Fruit fly (Drosophila melanogaster) whole organism, wandering third instar larva: ENCODE data around the gene SMC6.

Source experiments
- Abd-B ChIP-seq: fragments of >200 bp; optimal IDR thresholded peaks from 2 replicates; lab custom pipeline; 2017; ENCODE audit warnings: missing biosample characterization, missing genetic modification characterization
- CG32264 ChIP-seq: fragments of 200-800 bp; sonication (Bioruptor generic); optimal IDR thresholded peaks from 2 replicates; lab custom pipeline; 2016; ENCODE audit warnings: missing biosample characterization, missing genetic modification characterization
- CG9705 ChIP-seq: fragments of 200-800 bp; sonication (Bioruptor generic); optimal IDR thresholded peaks from 2 replicates; lab custom pipeline; 2018; ENCODE audit warnings: missing biosample characterization, mild to moderate bottlenecking, missing genetic modification characterization
- CrebA ChIP-seq: fragments of 200-800 bp; sonication (Bioruptor generic); optimal IDR thresholded peaks from 2 replicates; lab custom pipeline; 2016; ENCODE audit warnings: missing biosample characterization, mild to moderate bottlenecking, missing genetic modification characterization, borderline replicate concordance
- Dfd ChIP-seq: fragments of >200 bp; optimal IDR thresholded peaks from 2 replicates; lab custom pipeline; 2017; ENCODE audit warnings: missing biosample characterization, missing genetic modification characterization
- Dif ChIP-seq: fragments of 200-275, 200-300 bp; sonication (Bioruptor generic); optimal IDR thresholded peaks from 2 replicates; lab custom pipeline; 2018; ENCODE audit warnings: missing biosample characterization, missing genetic modification characterization; ENCODE audit not compliant: partially characterized antibody
- GATAd ChIP-seq: sonication (Bioruptor generic); optimal IDR thresholded peaks from 2 replicates; lab custom pipeline; 2016; ENCODE audit warnings: missing biosample characterization, missing genetic modification characterization
- HLH106 ChIP-seq: fragments of 200-800 bp; optimal IDR thresholded peaks from 3 replicates; lab custom pipeline; 2019; ENCODE audit warnings: missing biosample characterization, mild to moderate bottlenecking, missing genetic modification characterization, moderate library complexity
- Hnf4 ChIP-seq: fragments of 200-800 bp; sonication (Bioruptor generic); optimal IDR thresholded peaks from 2 replicates; lab custom pipeline; 2016; ENCODE audit warnings: missing biosample characterization, mild to moderate bottlenecking, missing genetic modification characterization
- Hr78 ChIP-seq: fragments of >200 bp; optimal IDR thresholded peaks from 2 replicates; lab custom pipeline; 2017; ENCODE audit warnings: missing biosample characterization, missing genetic modification characterization
- Hr83 ChIP-seq: fragments of 200-300 bp; sonication (Bioruptor generic); optimal IDR thresholded peaks from 2 replicates; lab custom pipeline; 2016; ENCODE audit warnings: missing biosample characterization, mild to moderate bottlenecking, missing genetic modification characterization, moderate library complexity; ENCODE audit not compliant: poor library complexity, severe bottlenecking
- Jra ChIP-seq: sonication (Bioruptor generic); optimal IDR thresholded peaks from 2 replicates; lab custom pipeline; 2016; ENCODE audit warnings: missing biosample characterization, missing genetic modification characterization
- Mio ChIP-seq: sonication (Bioruptor generic); optimal IDR thresholded peaks from 2 replicates; lab custom pipeline; 2016; ENCODE audit warnings: missing biosample characterization, missing genetic modification characterization
- Myc ChIP-seq: fragments of >200 bp; optimal IDR thresholded peaks from 2 replicates; lab custom pipeline; 2017
- N ChIP-seq: fragments of >200 bp; optimal IDR thresholded peaks from 2 replicates; lab custom pipeline; 2018; ENCODE audit warnings: missing biosample characterization, missing external identifiers, missing genetic modification characterization
- OdsH ChIP-seq: fragments of 200-800 bp; sonication (Bioruptor generic); optimal IDR thresholded peaks from 2 replicates; lab custom pipeline; 2016; ENCODE audit warnings: missing biosample characterization, mild to moderate bottlenecking, missing genetic modification characterization
- Rel ChIP-seq, 2 experiments: fragments of 200-800 bp; sonication (Bioruptor generic) in 1 of 2; optimal IDR thresholded peaks; 2 replicates in 1 of 2; 3 replicates in 1 of 2; lab custom pipeline; 2016 to 2019; ENCODE audit warnings: mild to moderate bottlenecking in 2 of 2, missing biosample characterization in 2 of 2, missing genetic modification characterization in 2 of 2, moderate library complexity in 1 of 2
- Sp1 ChIP-seq: fragments of 200-800 bp; sonication (Bioruptor generic); optimal IDR thresholded peaks from 3 replicates; lab custom pipeline; 2019; ENCODE audit warnings: missing biosample characterization, mild to moderate bottlenecking, missing genetic modification characterization, moderate library complexity
- Vsx2 ChIP-seq: fragments of 200-300, 225-300 bp; sonication (Bioruptor generic); optimal IDR thresholded peaks from 2 replicates; lab custom pipeline; 2018; ENCODE audit warnings: missing biosample characterization, missing genetic modification characterization; ENCODE audit not compliant: partially characterized antibody
- br ChIP-seq: fragments of 200-800 bp; sonication (Bioruptor generic); optimal IDR thresholded peaks from 2 replicates; lab custom pipeline; 2016; ENCODE audit warnings: missing biosample characterization, missing genetic modification characterization
- brk ChIP-seq: fragments of 200-800 bp; sonication (Bioruptor generic); optimal IDR thresholded peaks from 2 replicates; lab custom pipeline; 2016; ENCODE audit warnings: missing biosample characterization, mild to moderate bottlenecking, missing genetic modification characterization
- dl ChIP-seq, 2 experiments: fragments of 175-275, 200-275 bp in 1 of 2; fragments of 200-275 bp in 1 of 2; sonication (Bioruptor generic); optimal IDR thresholded peaks; lab custom pipeline; 2018; ENCODE audit warnings: mild to moderate bottlenecking in 2 of 2, missing biosample characterization in 2 of 2, missing genetic modification characterization in 2 of 2, moderate library complexity in 2 of 2; ENCODE audit not compliant: partially characterized antibody in 2 of 2, insufficient read depth in 1 of 2
- dmrt93B ChIP-seq: fragments of 200-800 bp; sonication (Bioruptor generic); optimal IDR thresholded peaks from 2 replicates; lab custom pipeline; 2018; ENCODE audit warnings: missing biosample characterization, mild to moderate bottlenecking, missing genetic modification characterization
- dsf ChIP-seq: sonication (Bioruptor generic); optimal IDR thresholded peaks from 2 replicates; lab custom pipeline; 2016; ENCODE audit warnings: missing biosample characterization, missing genetic modification characterization, borderline replicate concordance
- ey ChIP-seq: fragments of 200-800 bp; sonication (Bioruptor generic); optimal IDR thresholded peaks from 2 replicates; lab custom pipeline; 2016; ENCODE audit warnings: missing biosample characterization, missing genetic modification characterization
- foxo ChIP-seq, 2 experiments: fragments of 200-800 bp; sonication (Bioruptor generic); optimal IDR thresholded peaks; 2 replicates in 1 of 2; 3 replicates in 1 of 2; lab custom pipeline; 2016 to 2017; ENCODE audit warnings: missing biosample characterization in 2 of 2, missing genetic modification characterization in 2 of 2
- fru ChIP-seq: fragments of 200-800 bp; sonication (Bioruptor generic); optimal IDR thresholded peaks from 3 replicates; lab custom pipeline; 2016; ENCODE audit warnings: missing biosample characterization, mild to moderate bottlenecking, missing genetic modification characterization
- h ChIP-seq: fragments of 200-800 bp; sonication (Bioruptor generic); optimal IDR thresholded peaks from 3 replicates; lab custom pipeline; 2016; ENCODE audit warnings: missing biosample characterization, mild to moderate bottlenecking, missing genetic modification characterization
- jim ChIP-seq: fragments of 175-275, 200-325 bp; sonication (Bioruptor generic); optimal IDR thresholded peaks from 2 replicates; lab custom pipeline; 2016; ENCODE audit warnings: missing biosample characterization, mild to moderate bottlenecking, missing genetic modification characterization
- lola ChIP-seq: fragments of >200 bp; optimal IDR thresholded peaks from 2 replicates; lab custom pipeline; 2017; ENCODE audit warnings: missing biosample characterization, missing genetic modification characterization
- pan ChIP-seq: fragments of >200 bp; optimal IDR thresholded peaks from 2 replicates; lab custom pipeline; 2017
- psq ChIP-seq: fragments of 200-800 bp; sonication (Bioruptor generic); optimal IDR thresholded peaks from 3 replicates; lab custom pipeline; 2017; ENCODE audit warnings: missing biosample characterization, mild to moderate bottlenecking, missing genetic modification characterization, moderate library complexity
- rgr ChIP-seq: fragments of 200-800 bp; sonication (Bioruptor generic); optimal IDR thresholded peaks from 3 replicates; lab custom pipeline; 2016; ENCODE audit warnings: missing biosample characterization, mild to moderate bottlenecking, missing genetic modification characterization
- sage ChIP-seq: fragments of 200-800 bp; sonication (Bioruptor generic); optimal IDR thresholded peaks from 2 replicates; lab custom pipeline; 2016; ENCODE audit warnings: missing biosample characterization, mild to moderate bottlenecking, missing genetic modification characterization
- sv ChIP-seq: fragments of 200-800 bp; sonication (Bioruptor generic); optimal IDR thresholded peaks from 3 replicates; lab custom pipeline; 2016; ENCODE audit warnings: missing biosample characterization, missing genetic modification characterization
- tai ChIP-seq: sonication (Bioruptor generic); optimal IDR thresholded peaks from 2 replicates; lab custom pipeline; 2016; ENCODE audit warnings: missing biosample characterization, missing genetic modification characterization
- usp ChIP-seq: fragments of >200 bp; optimal IDR thresholded peaks from 2 replicates; lab custom pipeline; 2017; ENCODE audit warnings: missing biosample characterization, missing genetic modification characterization
- woc ChIP-seq: sonication (Bioruptor generic); optimal IDR thresholded peaks from 2 replicates; lab custom pipeline; 2016; ENCODE audit warnings: missing biosample characterization, mild to moderate bottlenecking, missing genetic modification characterization

The SMC6 gene

DNA sequence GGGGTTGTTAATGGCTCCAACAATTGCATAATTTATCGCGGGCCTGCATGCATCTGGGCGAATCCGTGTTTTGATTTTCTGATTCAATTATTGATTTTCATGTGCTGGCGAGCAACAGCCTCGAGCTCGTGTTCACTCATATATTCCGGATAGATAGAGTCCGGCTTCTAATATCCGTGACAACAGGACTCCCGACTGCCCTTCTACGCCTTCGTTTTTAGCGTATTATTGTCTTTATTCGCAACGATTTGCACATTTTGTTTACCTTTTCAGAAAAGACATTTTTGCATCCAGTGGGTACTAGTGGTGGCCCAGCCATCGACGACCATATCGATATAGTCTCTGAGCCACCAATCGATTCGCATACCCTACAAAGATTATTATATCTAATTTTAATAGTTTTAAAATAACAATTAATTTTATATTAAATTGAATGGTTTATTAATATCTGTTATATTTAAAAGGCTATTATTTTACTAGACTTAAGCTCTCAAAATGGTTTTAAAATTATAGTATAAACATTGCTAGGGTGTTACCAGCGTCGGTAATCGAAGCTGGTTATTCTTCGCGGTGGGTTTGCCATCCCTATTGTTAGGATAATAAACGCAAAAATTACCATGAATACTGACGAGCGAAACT lies 31.9 kb downstream of the SMC6 start, which contains the start of the genes Myo95E and TBC1d7:
TSS of gene Myo95E (minus strand) at position 326 of the 639 bp plus-strand sequence.
TSS of gene TBC1d7 (plus strand) at position 555 of the 639 bp plus-strand sequence.
- TF ChIP-seq Rel (GFP tag; optimal IDR thresholded peaks at IDR 0.05; lab: Kevin White, UChicago) (no peak), Rel (tag; optimal IDR thresholded peaks at IDR 0.05; lab: Kevin White, UChicago) (peak; percentile 71), Hr78 (GFP tag; lab: Kevin White, UChicago) (no peak), psq (GFP tag; lab: Kevin White, UChicago) (peak; percentile 82), CG9705 (GFP tag; lab: Kevin White, UChicago) (peak; percentile 85), ey (GFP tag; lab: Kevin White, UChicago) (peak; percentile 58), dl (GFP tag; optimal IDR thresholded peaks at IDR 0.05; lab: Kevin White, UChicago; ENCODE audit: insufficient read depth in 1 of 2, partially characterized antibody in 2 of 2) (no peak), Mio (no peak), HLH106 (peak; percentile 96), foxo (GFP tag; optimal IDR thresholded peaks at IDR 0.05; lab: Kevin White, UChicago) (peak in 1 of 2 experiments; percentile 90), dmrt93B (GFP tag; lab: Kevin White, UChicago) (peak; percentile 91), rgr (GFP tag; lab: Kevin White, UChicago) (peak; percentile 89), CG32264 (GFP tag; lab: Kevin White, UChicago) (peak; percentile 46), br (no peak), Jra (GFP tag; lab: Kevin White, UChicago) (peak; percentile 47), sv (GFP tag; lab: Kevin White, UChicago) (peak; percentile 48), OdsH (peak; percentile 83), Sp1 (peak; percentile 90), Hnf4 (GFP tag; lab: Kevin White, UChicago) (peak; percentile 80), woc (GFP tag; lab: Kevin White, UChicago) (peak; percentile 74), dsf (peak; percentile 39)
- TF ChIP-seq, all 38 proteins: peak for 16

DNA sequence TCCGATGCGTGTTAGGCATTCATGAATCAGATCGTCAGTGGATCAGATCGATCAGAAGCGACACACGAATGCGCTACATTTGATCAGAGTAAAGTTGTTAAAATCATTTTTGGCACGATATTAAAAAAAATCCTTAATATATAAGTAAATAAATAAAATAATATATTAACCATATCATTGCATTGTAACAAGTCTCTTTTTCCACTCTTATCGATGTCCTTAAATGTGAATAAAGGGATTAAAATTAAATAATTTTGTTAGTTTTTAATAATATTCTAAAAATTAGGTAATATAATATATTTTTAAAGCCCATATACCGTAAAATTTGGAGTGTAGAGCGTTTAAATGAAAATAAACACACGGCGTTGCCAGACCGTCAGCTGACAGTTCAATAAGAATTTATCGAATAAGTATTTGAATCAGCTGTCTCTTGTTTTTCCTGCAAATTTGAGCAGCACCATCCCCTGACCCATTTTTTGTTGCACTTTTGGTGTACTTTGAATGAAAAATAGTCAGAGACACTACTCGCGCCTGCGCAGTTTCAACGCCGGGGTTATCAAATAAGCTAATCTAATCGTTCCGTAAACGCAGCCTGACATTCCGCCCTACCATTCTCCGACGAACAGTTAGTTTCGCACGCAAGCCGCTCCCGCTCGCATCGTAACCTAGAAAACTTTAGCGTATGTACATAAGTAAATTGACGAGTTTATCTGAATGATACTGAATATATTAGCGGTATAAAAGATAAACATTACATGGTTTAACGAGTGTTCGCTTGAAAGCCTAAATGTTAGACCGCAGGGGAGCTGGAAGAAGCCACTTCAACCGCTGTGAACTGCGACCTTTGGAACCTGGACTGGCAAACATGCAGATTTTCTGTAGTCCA lies 41.1 kb downstream of the SMC6 start, which contains the start of the genes p38a and CG6178:
TSS of gene p38a (minus strand) at position 398 of the 886 bp plus-strand sequence.
TSS of gene CG6178 (plus strand) at position 424 of the 886 bp plus-strand sequence.
- TF ChIP-seq Hr78 (GFP tag; lab: Kevin White, UChicago) (no peak), Sp1 (peak; percentile 99), fru (GFP tag; lab: Kevin White, UChicago) (peak; percentile 92), sage (GFP tag; lab: Kevin White, UChicago) (peak; percentile 65), h (GFP tag; lab: Kevin White, UChicago) (peak; percentile 86), dl (GFP tag; optimal IDR thresholded peaks at IDR 0.05; lab: Kevin White, UChicago; ENCODE audit: insufficient read depth in 1 of 2, partially characterized antibody in 2 of 2) (no peak), sv (GFP tag; lab: Kevin White, UChicago) (peak; percentile 56), Jra (GFP tag; lab: Kevin White, UChicago) (peak; percentile 66), Vsx2 (no peak), lola (GFP tag; lab: Kevin White, UChicago) (no peak), rgr (GFP tag; lab: Kevin White, UChicago) (peak; percentile 95), Myc (lab: Kevin White, UChicago) (peak; percentile 55), dmrt93B (GFP tag; lab: Kevin White, UChicago) (peak; percentile 98), usp (GFP tag; lab: Kevin White, UChicago) (no peak), Dif (GFP tag; lab: Kevin White, UChicago) (no peak), psq (GFP tag; lab: Kevin White, UChicago) (peak; percentile 97), Dfd (GFP tag; lab: Kevin White, UChicago) (no peak), foxo (GFP tag; optimal IDR thresholded peaks at IDR 0.05; lab: Kevin White, UChicago) (peak in 1 of 2 experiments; percentile 96), brk (GFP tag; lab: Kevin White, UChicago) (no peak), tai (GFP tag; lab: Kevin White, UChicago) (no peak), Hr83 (GFP tag; lab: Kevin White, UChicago) (peak; percentile 64), OdsH (peak; percentile 94), GATAd (GFP tag; lab: Kevin White, UChicago) (no peak), CG9705 (GFP tag; lab: Kevin White, UChicago) (peak; percentile 91), pan (lab: Kevin White, UChicago) (no peak), CrebA (GFP tag; lab: Kevin White, UChicago) (no peak), Rel (GFP tag; optimal IDR thresholded peaks at IDR 0.05; lab: Kevin White, UChicago) (peak; percentile 37), Rel (tag; optimal IDR thresholded peaks at IDR 0.05; lab: Kevin White, UChicago) (peak; percentile 86), Abd-B (GFP tag; lab: Kevin White, UChicago) (no peak), HLH106 (peak; percentile 99), Mio (peak; percentile 37), dsf (peak; percentile 66), N (GFP tag; lab: Kevin White, UChicago) (no peak), CG32264 (GFP tag; lab: Kevin White, UChicago) (peak; percentile 20), Hnf4 (GFP tag; lab: Kevin White, UChicago) (peak; percentile 62), ey (GFP tag; lab: Kevin White, UChicago) (peak; percentile 73), br (peak; percentile 85), jim (GFP tag; lab: Kevin White, UChicago) (no peak), woc (GFP tag; lab: Kevin White, UChicago) (peak; percentile 55)
- TF ChIP-seq, all 38 proteins: peak for 23
